Fruit fly (Drosophila melanogaster): Measurements from ENCODE around the gene CG11841.

The CG11841 gene

DNA sequence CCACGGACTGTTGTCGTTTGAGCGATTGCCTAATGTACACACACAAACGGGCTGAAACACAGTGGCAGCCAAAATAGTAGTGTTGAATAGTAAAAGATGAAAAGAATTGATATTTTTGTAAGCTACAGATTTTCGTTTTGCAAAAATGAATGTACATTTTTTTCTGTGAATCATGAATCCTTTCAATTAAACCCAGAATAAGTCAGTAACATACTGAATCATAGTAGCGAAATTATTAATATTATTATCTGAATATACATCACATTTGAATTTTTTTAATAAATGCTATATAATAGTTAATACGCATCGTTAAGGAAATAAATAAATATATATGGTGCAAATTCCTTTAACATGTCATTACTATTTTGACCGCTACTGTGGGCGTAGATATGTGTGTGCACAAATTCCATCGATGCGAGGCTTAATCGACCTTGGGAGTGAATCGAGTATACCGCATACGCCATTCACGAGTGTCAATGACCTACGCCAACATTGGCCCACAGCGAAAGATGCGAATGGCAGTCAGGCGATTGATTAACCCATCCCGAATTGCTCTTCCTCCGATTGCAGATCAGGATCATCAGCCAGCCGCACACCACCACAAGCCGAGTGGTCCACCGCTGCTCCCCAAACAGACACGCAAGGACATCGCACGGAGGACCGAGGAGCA, 10.2 kb upstream of the CG11841 start (continued):
- no peak for TF ChIP-seq CG17912 (GFP tag; optimal IDR thresholded peaks at IDR 0.05)
- TF ChIP-seq HLH4C (GFP tag; IDR thresholded peaks at IDR 0.05; ENCODE audit: partially characterized antibody): no peak
- TF ChIP-seq trem (tag; optimal IDR thresholded peaks at IDR 0.05): peak; percentile 40
- TF ChIP-seq Kr (GFP tag; optimal IDR thresholded peaks at IDR 0.05): no peak
- peak; percentile 68 for TF ChIP-seq NfI (GFP tag; optimal IDR thresholded peaks at IDR 0.05)
- no peak for TF ChIP-seq twi (tag; optimal IDR thresholded peaks at IDR 0.05)
- no peak for TF ChIP-seq CG1647 (GFP tag; optimal IDR thresholded peaks at IDR 0.05)
- peak; percentile 78 for TF ChIP-seq nmo (GFP tag; optimal IDR thresholded peaks at IDR 0.05)
- peak in 1 of 2 experiments; percentile 41 for TF ChIP-seq Hr78 (GFP tag; optimal IDR thresholded peaks at IDR 0.05)
- no peak for TF ChIP-seq sens-2 (GFP tag; IDR thresholded peaks at IDR 0.05)
- peak; percentile 74 for TF ChIP-seq Atf6 (GFP tag; IDR thresholded peaks at IDR 0.05)
- TF ChIP-seq CG14014 (GFP tag; IDR thresholded peaks at IDR 0.05): peak; percentile 28; the same call in 1 of the 2 replicates
- TF ChIP-seq CG10274 (GFP tag; optimal IDR thresholded peaks at IDR 0.05): peak; percentile 15
- no peak for TF ChIP-seq hth (optimal IDR thresholded peaks at IDR 0.05)
- TF ChIP-seq Ssrp (tag; optimal IDR thresholded peaks at IDR 0.05): peak; percentile 56
- no peak for TF ChIP-seq crol (GFP tag; IDR thresholded peaks at IDR 0.05)
- TF ChIP-seq CG30403 (GFP tag; optimal IDR thresholded peaks at IDR 0.05): peak; percentile 82
- peak; percentile 71 for TF ChIP-seq HmgZ (tag; optimal IDR thresholded peaks at IDR 0.05)
- peak; percentile 76 for TF ChIP-seq CG18262 (tag; optimal IDR thresholded peaks at IDR 0.05)
- peak; percentile 18 for TF ChIP-seq CG4854 (GFP tag; optimal IDR thresholded peaks at IDR 0.05)
- peak; percentile 0 for TF ChIP-seq Fer2 (tag; optimal IDR thresholded peaks at IDR 0.05)
- peak; percentile 83 for TF ChIP-seq CG13424 (tag; optimal IDR thresholded peaks at IDR 0.05)
- peak; percentile 74 for TF ChIP-seq CG17359 (tag; optimal IDR thresholded peaks at IDR 0.05)
- no peak for TF ChIP-seq CG2678 (tag; optimal IDR thresholded peaks at IDR 0.05)
- TF ChIP-seq CG2875 (GFP tag; optimal IDR thresholded peaks at IDR 0.05): peak; percentile 2
- TF ChIP-seq ken (GFP tag; IDR thresholded peaks at IDR 0.05): 0 out of 3 replicates have a peak, but pooled peaks have one; percentile 4
- TF ChIP-seq CG43689 (GFP tag; IDR thresholded peaks at IDR 0.05): 0 out of 2 replicates have a peak, but pooled peaks have one; percentile 18
- peak; percentile 32 for TF ChIP-seq Hsf (GFP tag; optimal IDR thresholded peaks at IDR 0.05)
- TF ChIP-seq CG3163 (GFP tag; optimal IDR thresholded peaks at IDR 0.05): no peak
- TF ChIP-seq chm (GFP tag; IDR thresholded peaks at IDR 0.05): no peak
- peak; percentile 51 for TF ChIP-seq CG10462 (GFP tag; optimal IDR thresholded peaks at IDR 0.05)
- TF ChIP-seq CG2116 (GFP tag; optimal IDR thresholded peaks at IDR 0.05): peak; percentile 21
- peak; percentile 86 for TF ChIP-seq CG11695 (GFP tag; IDR thresholded peaks at IDR 0.05)
- TF ChIP-seq HLH3B (GFP tag; IDR thresholded peaks at IDR 0.05): peak; percentile 46; the same call in 1 of the 2 replicates
- peak; percentile 48; the same call in 1 of the 2 replicates for TF ChIP-seq Drgx (GFP tag; IDR thresholded peaks at IDR 0.05)
- TF ChIP-seq dpn (GFP tag; optimal IDR thresholded peaks at IDR 0.05): peak in 1 of 2 experiments; percentile 72
- TF ChIP-seq CG12744 (GFP tag; optimal IDR thresholded peaks at IDR 0.05): no peak
- 0 out of 2 replicates have a peak, but pooled peaks have one; percentile 13 for TF ChIP-seq klu (GFP tag; IDR thresholded peaks at IDR 0.05)
- TF ChIP-seq Aef1 (GFP tag; IDR thresholded peaks at IDR 0.05): peak; percentile 46; the same call in 1 of the 3 replicates
- peak; percentile 47; the same call in 1 of the 2 replicates for TF ChIP-seq vvl (GFP tag; IDR thresholded peaks at IDR 0.05)
- TF ChIP-seq Ets65A (GFP tag): peak; percentile 89
- peak; percentile 23 for TF ChIP-seq pho (GFP tag; optimal IDR thresholded peaks at IDR 0.05)
- peak; percentile 60; the same call in 1 of the 2 replicates for TF ChIP-seq CG32767 (GFP tag; IDR thresholded peaks at IDR 0.05)
- peak; percentile 65 for TF ChIP-seq Asciz (GFP tag; optimal IDR thresholded peaks at IDR 0.05)
- peak; percentile 12 for TF ChIP-seq CG30431 (GFP tag; optimal IDR thresholded peaks at IDR 0.05)
- TF ChIP-seq unpg (GFP tag; optimal IDR thresholded peaks at IDR 0.05): peak; percentile 72
- TF ChIP-seq CG9817 (tag; optimal IDR thresholded peaks at IDR 0.05): peak; percentile 67
- peak; percentile 48 for TF ChIP-seq CG4328 (GFP tag; optimal IDR thresholded peaks at IDR 0.05)
- peak; percentile 72 for TF ChIP-seq caup (GFP tag; optimal IDR thresholded peaks at IDR 0.05; ENCODE audit: severe bottlenecking)
